Worm (Caenorhabditis elegans): ENCODE results near the gene ccch-5.

The ccch-5 gene

DNA sequence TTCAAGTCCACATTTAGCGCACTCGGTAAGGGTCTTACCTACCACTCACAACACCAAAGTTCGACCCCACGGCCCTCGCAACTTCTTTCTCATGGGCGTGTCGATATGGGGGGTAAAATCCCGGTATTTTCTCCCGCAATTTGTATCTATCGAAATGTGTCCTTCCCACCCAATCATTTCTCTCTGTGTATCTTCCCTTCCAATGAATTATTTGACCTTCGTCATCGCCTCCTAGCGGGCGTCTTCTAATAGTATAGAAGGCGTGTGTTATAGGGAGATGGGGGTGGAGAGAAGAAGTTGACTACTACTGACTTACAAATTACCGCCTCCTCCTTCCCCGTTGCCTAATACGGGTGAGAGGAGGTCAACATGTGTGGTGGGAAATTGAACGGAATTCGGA is 42.8 kb upstream of the ccch-5 start:
- TF ChIP-seq nfya-1 (tag; optimal IDR thresholded peaks at IDR 0.05; ENCODE audit: insufficient read depth) (peak; percentile 9), elt-3 (tag; optimal IDR thresholded peaks at IDR 0.05) (no peak), nhr-25 (tag; optimal IDR thresholded peaks at IDR 0.05) (peak; percentile 69), nhr-23 (tag; optimal IDR thresholded peaks at IDR 0.05) (peak; percentile 21), elt-1 (tag; optimal IDR thresholded peaks at IDR 0.05) (no peak), mml-1 (tag; optimal IDR thresholded peaks at IDR 0.05) (no peak), tbx-2 (tag; optimal IDR thresholded peaks at IDR 0.05) (no peak)

DNA sequence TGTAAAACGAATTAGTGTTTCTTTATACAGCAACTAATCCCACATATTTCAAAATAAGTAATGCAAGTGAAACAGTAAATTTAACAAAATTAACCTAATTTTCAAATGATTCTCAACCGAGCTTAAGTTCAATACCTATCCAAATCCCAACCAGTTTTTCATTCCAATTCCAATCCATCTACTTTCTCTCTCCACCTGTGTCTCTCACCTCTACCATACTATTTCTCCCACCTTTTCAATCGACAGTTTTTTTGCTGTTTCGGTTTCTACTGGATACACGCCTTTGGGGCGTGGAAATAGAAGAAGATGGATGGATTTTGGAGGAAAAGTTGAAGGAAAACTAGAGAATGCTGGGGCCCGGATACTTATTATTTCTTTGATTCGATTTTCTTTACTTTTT is 41.8 kb upstream of the ccch-5 start:
- TF ChIP-seq egl-5 (tag; optimal IDR thresholded peaks at IDR 0.05) (no peak), mdl-1 (tag; optimal IDR thresholded peaks at IDR 0.05) (no peak), lin-15B (tag; optimal IDR thresholded peaks at IDR 0.05) (no peak), ceh-28 (tag; optimal IDR thresholded peaks at IDR 0.05) (no peak), pqm-1 (tag; optimal IDR thresholded peaks at IDR 0.05) (no peak), nhr-12 (tag; optimal IDR thresholded peaks at IDR 0.05) (no peak)

DNA sequence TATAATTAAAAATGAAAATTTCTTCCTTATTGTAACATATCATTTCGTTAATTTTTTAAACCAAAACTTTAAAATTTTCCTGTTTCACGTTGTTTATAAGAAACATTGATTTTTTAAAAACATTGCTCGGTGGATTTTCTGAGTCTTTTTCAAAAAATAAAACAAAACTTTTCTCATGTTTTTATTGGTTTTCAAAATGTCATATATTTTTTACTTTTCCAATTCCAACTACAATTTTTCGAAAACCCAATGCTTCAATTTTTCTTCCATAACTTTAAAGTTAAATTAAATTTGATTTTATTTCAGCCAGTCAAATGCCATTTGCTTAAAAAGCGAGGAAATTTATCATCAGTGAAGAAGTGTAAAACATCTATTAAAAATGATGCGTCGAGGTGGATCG is 40.2 kb upstream of the ccch-5 start, which contains the start of gene eps-8:
Gene eps-8, plus strand, starts transcription at position 301 of the 400 bp plus-strand sequence.
- TF ChIP-seq lsy-12 (tag; optimal IDR thresholded peaks at IDR 0.05) (no peak), mml-1 (tag; optimal IDR thresholded peaks at IDR 0.05) (no peak), ztf-11 (tag; optimal IDR thresholded peaks at IDR 0.05) (no peak), unc-62 (GFP tag; optimal IDR thresholded peaks at IDR 0.05) (no peak), elt-3 (tag; optimal IDR thresholded peaks at IDR 0.05) (no peak), snpc-4 (tag; optimal IDR thresholded peaks at IDR 0.05) (no peak), ceh-82 (tag; optimal IDR thresholded peaks at IDR 0.05) (no peak), nhr-28 (tag; optimal IDR thresholded peaks at IDR 0.05) (no peak), ceh-9 (tag; optimal IDR thresholded peaks at IDR 0.05) (no peak), nhr-67 (tag; optimal IDR thresholded peaks at IDR 0.05) (no peak), egl-5 (tag; optimal IDR thresholded peaks at IDR 0.05) (no peak), ztf-4 (tag; optimal IDR thresholded peaks at IDR 0.05) (no peak), sea-2 (GFP tag; optimal IDR thresholded peaks at IDR 0.05) (no peak), hmg-11 (tag; optimal IDR thresholded peaks at IDR 0.05) (no peak), R02D3.7 (tag; optimal IDR thresholded peaks at IDR 0.05) (no peak), ama-1 (optimal IDR thresholded peaks at IDR 0.05) (no peak), nhr-43 (tag; optimal IDR thresholded peaks at IDR 0.05; ENCODE audit: poor library complexity, severe bottlenecking) (no peak), daf-12 (tag; optimal IDR thresholded peaks at IDR 0.05) (no peak), fos-1 (tag; optimal IDR thresholded peaks at IDR 0.05) (no peak), nhr-237 (tag; optimal IDR thresholded peaks at IDR 0.05) (no peak)

DNA sequence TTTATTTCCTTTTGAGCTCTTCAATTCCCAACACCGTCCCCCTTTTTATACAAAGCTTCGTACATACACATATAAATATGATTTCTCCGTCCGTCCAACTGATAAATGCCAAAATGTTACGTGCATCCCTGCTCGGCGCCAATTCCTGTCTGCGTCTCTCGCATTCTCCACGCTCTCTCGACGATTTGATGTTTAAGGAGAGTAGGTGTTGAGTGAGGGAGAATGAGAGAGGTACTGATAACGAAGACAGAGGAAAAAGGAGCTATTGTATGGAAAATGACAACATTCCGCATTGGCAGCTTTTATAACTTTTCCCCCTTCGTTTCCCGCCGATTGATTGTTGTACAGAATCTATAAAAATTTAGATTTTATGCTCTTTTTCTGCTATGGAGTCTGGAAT is 35.6 kb upstream of the ccch-5 start:
- TF ChIP-seq ceh-28 (tag; optimal IDR thresholded peaks at IDR 0.05): no peak
- no peak for TF ChIP-seq unc-62 (GFP tag; optimal IDR thresholded peaks at IDR 0.05)
- TF ChIP-seq nhr-28 (tag; optimal IDR thresholded peaks at IDR 0.05): no peak
- no peak for TF ChIP-seq unc-39 (tag; optimal IDR thresholded peaks at IDR 0.05)
- peak; percentile 96 for TF ChIP-seq pqm-1 (tag; optimal IDR thresholded peaks at IDR 0.05)
- TF ChIP-seq pha-4 (tag; optimal IDR thresholded peaks at IDR 0.05): peak; percentile 29
- no peak for TF ChIP-seq ama-1 (optimal IDR thresholded peaks at IDR 0.05)
- TF ChIP-seq snpc-4 (tag; optimal IDR thresholded peaks at IDR 0.05): peak; percentile 12
- no peak for TF ChIP-seq ceh-82 (tag; optimal IDR thresholded peaks at IDR 0.05)
- peak; percentile 11 for TF ChIP-seq nfya-1 (tag; optimal IDR thresholded peaks at IDR 0.05; ENCODE audit: insufficient read depth)
- TF ChIP-seq nhr-25 (tag; optimal IDR thresholded peaks at IDR 0.05): no peak
- no peak for TF ChIP-seq ZK546.5 (tag; optimal IDR thresholded peaks at IDR 0.05)
- TF ChIP-seq elt-2 (tag; optimal IDR thresholded peaks at IDR 0.05): peak; percentile 95

DNA sequence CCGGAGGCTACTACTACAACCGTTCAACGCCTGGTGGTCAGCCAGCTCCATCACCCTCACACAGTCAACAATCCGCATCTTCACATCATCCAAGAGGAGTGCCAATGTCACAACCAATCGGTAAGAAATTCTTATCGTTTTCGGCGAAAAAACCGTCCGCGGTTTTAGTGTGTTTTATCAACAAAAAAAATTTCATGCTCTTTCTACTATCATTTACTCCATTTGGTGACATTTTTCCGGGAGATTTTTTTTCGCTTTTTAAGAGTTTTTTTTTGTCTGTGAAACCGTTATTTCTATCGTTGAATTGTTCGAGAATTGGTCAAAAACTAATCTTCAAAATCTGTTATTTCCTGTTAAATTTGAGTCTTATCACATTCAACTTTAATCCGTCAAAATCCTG is 33.8 kb upstream of the ccch-5 start:
- TF ChIP-seq elt-2 (tag; optimal IDR thresholded peaks at IDR 0.05) (peak; percentile 60), nhr-77 (tag; optimal IDR thresholded peaks at IDR 0.05) (no peak), pqm-1 (tag; optimal IDR thresholded peaks at IDR 0.05) (peak; percentile 5), fkh-2 (tag; optimal IDR thresholded peaks at IDR 0.05) (no peak), nhr-25 (tag; optimal IDR thresholded peaks at IDR 0.05) (no peak), nhr-11 (tag; optimal IDR thresholded peaks at IDR 0.05) (no peak)

All from whole organism, L3 larva.